Worm (Caenorhabditis elegans) whole organism, young adult: ENCODE data around the gene srg-38.

Source experiments
- B0019.2 ChIP-seq: fragments of 200-800 bp; sonication (Bioruptor generic); conservative IDR thresholded peaks from 2 replicates; pipeline ENCODE4 v1.3.6; 2022; ENCODE audit warnings: missing genetic modification reagents, missing genetic modification characterization, missing compliant biosample characterization
- C17E4.6 ChIP-seq: fragments of 200-800 bp; sonication (Bioruptor generic); IDR thresholded peaks from 2 replicates; pipeline ENCODE4 v1.3.6; 2022; ENCODE audit warnings: missing genetic modification reagents, missing genetic modification characterization, missing compliant biosample characterization
- F23B12.7 ChIP-seq: sonication (generic microtip); optimal IDR thresholded peaks from 2 replicates; lab custom pipeline; 2017; ENCODE audit warnings: missing genetic modification characterization, mild to moderate bottlenecking, missing compliant biosample characterization, antibody characterized with exemption, moderate library complexity; ENCODE audit not compliant: insufficient read depth
- F33H1.4 ChIP-seq: fragments of 200-800 bp; sonication (Bioruptor generic); IDR thresholded peaks from 2 replicates; pipeline ENCODE4 v1.3.6; 2022; ENCODE audit warnings: missing genetic modification reagents, missing genetic modification characterization, missing compliant biosample characterization
- F37B4.10 ChIP-seq: fragments of 200-800 bp; sonication (Bioruptor generic); IDR thresholded peaks from 2 replicates; pipeline ENCODE4 v1.3.6; 2022; ENCODE audit warnings: missing genetic modification characterization, missing compliant biosample characterization
- F39B2.1 ChIP-seq: fragments of 200-800 bp; sonication (Bioruptor generic); IDR thresholded peaks from 2 replicates; pipeline ENCODE4 v1.3.6; 2022; ENCODE audit warnings: missing genetic modification reagents, missing genetic modification characterization, missing compliant biosample characterization
- F49E8.2 ChIP-seq: sonication (generic microtip); optimal IDR thresholded peaks from 3 replicates; lab custom pipeline; 2017; ENCODE audit warnings: missing genetic modification characterization, mild to moderate bottlenecking, missing compliant biosample characterization, antibody characterized with exemption, moderate library complexity; ENCODE audit not compliant: insufficient read depth
- K11D2.4 ChIP-seq: fragments of 200-800 bp; sonication (Bioruptor generic); IDR thresholded peaks from 2 replicates; pipeline ENCODE4 v1.3.6; 2022; ENCODE audit warnings: missing genetic modification reagents, missing genetic modification characterization, missing compliant biosample characterization
- Y53G8AR.9 ChIP-seq: fragments of 200-800 bp; sonication (Bioruptor generic); conservative IDR thresholded peaks from 2 replicates; pipeline ENCODE4 v1.3.6; 2022; ENCODE audit warnings: missing genetic modification reagents, missing genetic modification characterization, missing compliant biosample characterization
- aptf-2 ChIP-seq: fragments of 200-800 bp; sonication (Bioruptor generic); conservative IDR thresholded peaks from 2 replicates; pipeline ENCODE4 v1.3.6; 2022; ENCODE audit warnings: missing genetic modification reagents, missing genetic modification characterization, missing compliant biosample characterization
- aptf-3 ChIP-seq: fragments of 200-800 bp; sonication (Bioruptor generic); IDR thresholded peaks from 2 replicates; pipeline ENCODE4 v1.3.6; 2022; ENCODE audit warnings: missing genetic modification characterization, missing compliant biosample characterization
- ceh-27 ChIP-seq: fragments of 200-800 bp; sonication (Bioruptor generic); optimal IDR thresholded peaks from 2 replicates; lab custom pipeline; 2018; ENCODE audit warnings: mild to moderate bottlenecking, missing genetic modification characterization, moderate library complexity, missing compliant biosample characterization
- ceh-58 ChIP-seq: fragments of 200-800 bp; sonication (Bioruptor generic); IDR thresholded peaks from 2 replicates; pipeline ENCODE4 v1.3.6; 2022; ENCODE audit warnings: missing genetic modification characterization, missing compliant biosample characterization
- dox-1 ChIP-seq: fragments of 200-800 bp; sonication (Bioruptor generic); IDR thresholded peaks from 2 replicates; pipeline ENCODE4 v1.3.6; 2022; ENCODE audit warnings: missing genetic modification reagents, missing genetic modification characterization, missing compliant biosample characterization
- dpl-1 ChIP-seq: fragments of 150-350 bp; optimal IDR thresholded peaks from 2 replicates; lab custom pipeline; 2014; ENCODE audit warnings: missing biosample characterization, missing genetic modification reagents, missing genetic modification characterization
- egl-44 ChIP-seq: fragments of 200-800 bp; sonication (Bioruptor generic); IDR thresholded peaks from 2 replicates; pipeline ENCODE4 v1.3.6; 2022; ENCODE audit warnings: missing genetic modification reagents, missing genetic modification characterization, missing compliant biosample characterization
- egrh-3 ChIP-seq: fragments of 200-800 bp; sonication (Bioruptor generic); IDR thresholded peaks from 2 replicates; pipeline ENCODE4 v1.3.6; 2022; ENCODE audit warnings: missing genetic modification reagents, missing genetic modification characterization, missing compliant biosample characterization
- him-1 ChIP-seq: sonication (generic microtip); optimal IDR thresholded peaks from 2 replicates; lab custom pipeline; 2016; ENCODE audit warnings: missing genotype, missing genetic modification reagents, missing genetic modification characterization, missing compliant biosample characterization
- hlh-26 ChIP-seq: fragments of 200-800 bp; sonication (Bioruptor generic); conservative IDR thresholded peaks from 2 replicates; pipeline ENCODE4 v1.3.6; 2022; ENCODE audit warnings: missing genetic modification reagents, missing genetic modification characterization, missing compliant biosample characterization
- hmg-20 ChIP-seq: fragments of 200-800 bp; sonication (Bioruptor generic); IDR thresholded peaks from 2 replicates; pipeline ENCODE4 v1.3.6; 2022; ENCODE audit warnings: missing genetic modification reagents, missing genetic modification characterization, missing compliant biosample characterization
- hrde-1 ChIP-seq: sonication (generic microtip); optimal IDR thresholded peaks from 2 replicates; lab custom pipeline; 2016; ENCODE audit warnings: missing genetic modification characterization, mild to moderate bottlenecking, missing compliant biosample characterization, moderate library complexity, missing genotype, missing genetic modification reagents, borderline replicate concordance
- let-607 ChIP-seq, 2 experiments: fragments of 200-800 bp in 1 of 2; sonication (Bioruptor generic) in 1 of 2; sonication (generic microtip) in 1 of 2; optimal IDR thresholded peaks; 2 replicates each; lab custom pipeline; 2016 to 2018; ENCODE audit warnings: mild to moderate bottlenecking in 2 of 2, missing compliant biosample characterization in 2 of 2, missing genetic modification characterization in 2 of 2, moderate library complexity in 2 of 2, missing genotype in 1 of 2
- lin-35 ChIP-seq, 3 experiments: fragments of 150-350 bp in 2 of 3; sonication (generic microtip) in 1 of 3; optimal IDR thresholded peaks; 2 replicates each; lab custom pipeline; 2014 to 2018; ENCODE audit warnings: missing biosample characterization in 3 of 3, missing genetic modification characterization in 3 of 3, missing genetic modification reagents in 3 of 3
- lin-40 ChIP-seq: sonication (generic microtip); optimal IDR thresholded peaks from 2 replicates; lab custom pipeline; 2016; ENCODE audit warnings: missing genetic modification characterization, mild to moderate bottlenecking, missing compliant biosample characterization, missing genotype, missing genetic modification reagents
- lir-1 ChIP-seq: fragments of 200-800 bp; sonication (Bioruptor generic); conservative IDR thresholded peaks from 2 replicates; pipeline ENCODE4 v1.3.6; 2022; ENCODE audit warnings: missing genetic modification reagents, missing genetic modification characterization, missing compliant biosample characterization
- lsl-1 ChIP-seq: fragments of 200-800 bp; sonication (Bioruptor generic); optimal IDR thresholded peaks from 2 replicates; lab custom pipeline; 2018; ENCODE audit warnings: mild to moderate bottlenecking, missing genetic modification characterization, moderate library complexity, missing compliant biosample characterization
- lsy-27 ChIP-seq: sonication (generic microtip); optimal IDR thresholded peaks from 2 replicates; lab custom pipeline; 2017; ENCODE audit warnings: missing genetic modification characterization, mild to moderate bottlenecking, missing compliant biosample characterization, antibody characterized with exemption, missing genotype, borderline replicate concordance; ENCODE audit not compliant: insufficient read depth
- mes-4 ChIP-seq: sonication (generic microtip); optimal IDR thresholded peaks from 2 replicates; lab custom pipeline; 2016; ENCODE audit warnings: missing genotype, missing genetic modification characterization, missing compliant biosample characterization
- nhr-179 ChIP-seq: sonication (generic microtip); optimal IDR thresholded peaks from 2 replicates; lab custom pipeline; 2016; ENCODE audit warnings: mild to moderate bottlenecking, missing genetic modification characterization, missing compliant biosample characterization
- nhr-80 ChIP-seq: sonication (generic microtip); optimal IDR thresholded peaks from 2 replicates; lab custom pipeline; 2016; ENCODE audit warnings: missing genetic modification characterization, missing compliant biosample characterization
- pbrm-1 ChIP-seq: fragments of 200-800 bp; sonication (Bioruptor generic); IDR thresholded peaks from 2 replicates; pipeline ENCODE4 v1.3.6; 2022; ENCODE audit warnings: missing genetic modification reagents, missing genetic modification characterization, missing compliant biosample characterization
- rcor-1 ChIP-seq: fragments of 200-800 bp; sonication (Bioruptor generic); IDR thresholded peaks from 2 replicates; pipeline ENCODE4 v1.3.6; 2022; ENCODE audit warnings: missing genetic modification reagents, missing genetic modification characterization, missing compliant biosample characterization
- sdz-38 ChIP-seq: sonication (generic microtip); optimal IDR thresholded peaks from 2 replicates; lab custom pipeline; 2016; ENCODE audit warnings: missing genotype, missing genetic modification characterization, missing compliant biosample characterization
- snpc-1.1 ChIP-seq: sonication (generic microtip); optimal IDR thresholded peaks from 2 replicates; lab custom pipeline; 2017; ENCODE audit warnings: missing genetic modification characterization, mild to moderate bottlenecking, missing compliant biosample characterization, antibody characterized with exemption, moderate library complexity, missing genotype, missing genetic modification reagents; ENCODE audit not compliant: insufficient read depth
- snpc-1.3 ChIP-seq: sonication (generic microtip); optimal IDR thresholded peaks from 2 replicates; lab custom pipeline; 2017; ENCODE audit warnings: missing genetic modification characterization, mild to moderate bottlenecking, missing compliant biosample characterization, antibody characterized with exemption, moderate library complexity, missing genotype, missing genetic modification reagents; ENCODE audit not compliant: insufficient read depth
- snpc-3.4 ChIP-seq: sonication (generic microtip); optimal IDR thresholded peaks from 2 replicates; lab custom pipeline; 2017; ENCODE audit warnings: missing genetic modification characterization, mild to moderate bottlenecking, missing compliant biosample characterization, antibody characterized with exemption, moderate library complexity, missing genotype, missing genetic modification reagents
- tbp1 ChIP-seq: fragments of 200-800 bp; sonication (Bioruptor generic); optimal IDR thresholded peaks from 2 replicates; lab custom pipeline; 2018; ENCODE audit warnings: mild to moderate bottlenecking, missing genetic modification characterization, missing compliant biosample characterization
- unc-130 ChIP-seq: sonication (generic microtip); optimal IDR thresholded peaks from 2 replicates; lab custom pipeline; 2016; ENCODE audit warnings: missing genetic modification reagents, missing genetic modification characterization, missing compliant biosample characterization
- unc-62 ChIP-seq: fragments of 150-350 bp; optimal IDR thresholded peaks from 2 replicates; lab custom pipeline; 2014; ENCODE audit warnings: missing biosample characterization, missing genetic modification reagents, missing genetic modification characterization
- xnd-1 ChIP-seq: sonication (generic microtip); optimal IDR thresholded peaks from 2 replicates; lab custom pipeline; 2016; ENCODE audit warnings: missing genotype, missing genetic modification reagents, missing genetic modification characterization, missing compliant biosample characterization
- ztf-22 ChIP-seq: fragments of 200-800 bp; sonication (Bioruptor generic); optimal IDR thresholded peaks from 2 replicates; lab custom pipeline; 2018; ENCODE audit warnings: mild to moderate bottlenecking, missing genetic modification characterization, moderate library complexity, missing compliant biosample characterization

srg-38 gene

DNA sequence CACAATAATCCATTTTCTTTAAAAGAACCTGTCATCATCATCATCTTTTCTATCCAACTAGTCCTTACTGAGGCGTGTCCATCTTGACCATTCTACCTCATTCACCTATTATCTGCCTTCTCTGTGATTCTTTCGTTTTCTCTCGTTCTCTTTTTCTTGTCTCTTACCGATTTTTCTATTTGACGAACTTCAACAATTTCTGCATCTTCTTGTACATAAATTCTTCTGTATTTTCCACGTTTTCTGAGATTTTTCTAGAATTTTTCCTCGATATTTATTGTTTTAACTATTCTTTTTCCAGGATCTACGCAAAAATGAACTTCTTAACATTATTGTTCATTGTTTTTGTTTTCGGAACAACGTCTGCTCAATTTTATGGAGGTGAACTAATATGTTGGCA lies 27.5 kb upstream of the srg-38 start, which contains the start of gene cnc-10:
cnc-10 (plus strand) TSS at position 301 of the 400 bp plus-strand sequence.
- TF ChIP-seq dox-1 (GFP tag; lab: Robert Waterston, UW), result no peak
- no peak for TF ChIP-seq F37B4.10 (GFP tag; lab: Robert Waterston, UW)
- TF ChIP-seq F49E8.2 (tag; lab: Kevin White, UChicago), result no peak
- TF ChIP-seq C17E4.6, result no peak
- TF ChIP-seq lir-1 (GFP tag; lab: Robert Waterston, UW), result no peak
- no peak for TF ChIP-seq dpl-1 (GFP tag; lab: Kevin White, UChicago)
- TF ChIP-seq unc-130 (GFP tag; lab: Kevin White, UChicago), result no peak
- no peak for TF ChIP-seq B0019.2
- no peak for TF ChIP-seq let-607 (tag; optimal IDR thresholded peaks at IDR 0.05; lab: Kevin White, UChicago)

DNA sequence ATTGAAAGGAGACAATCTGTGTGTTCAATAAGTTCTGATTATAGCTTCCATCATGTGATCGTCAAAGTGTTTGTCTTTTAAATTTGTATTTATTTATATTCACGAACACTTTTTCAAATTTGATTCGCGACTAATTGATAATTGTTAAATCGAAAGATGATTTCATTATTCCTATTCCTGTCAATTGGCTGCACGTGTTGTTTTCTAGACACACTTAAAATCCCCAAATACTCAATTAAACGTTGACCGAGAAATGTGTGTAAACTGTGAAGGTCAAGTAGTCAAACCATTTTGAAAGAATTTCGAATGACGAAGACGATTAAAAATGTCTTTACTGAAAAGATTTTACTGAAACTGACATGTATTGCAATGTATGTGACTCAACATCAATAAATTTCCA lies 25.5 kb upstream of the srg-38 start:
- no peak for TF ChIP-seq F23B12.7 (tag; lab: Kevin White, UChicago)

DNA sequence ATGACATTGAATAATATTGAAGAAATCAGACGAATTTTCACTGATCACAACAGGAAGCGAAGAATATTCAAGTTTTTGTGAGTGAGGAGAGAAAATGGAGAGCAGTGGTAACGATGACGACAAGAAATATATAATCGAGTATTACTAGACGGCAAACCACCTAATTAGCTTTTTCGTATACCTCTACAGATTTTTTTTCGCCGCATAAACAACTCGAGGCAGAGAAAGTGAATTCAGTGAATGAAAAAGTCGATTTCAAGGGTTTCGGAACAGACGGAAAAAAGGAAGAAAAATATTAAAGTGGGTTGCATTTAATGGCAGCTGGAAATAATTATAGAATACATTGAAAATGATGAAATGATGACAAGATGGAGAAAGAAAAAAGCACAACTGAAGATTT lies 22.1 kb upstream of the srg-38 start, which contains the start of gene gpa-1:
gpa-1 (minus strand) TSS at position 101 of the 400 bp plus-strand sequence.
- TF ChIP-seq egl-44 (GFP tag; lab: Robert Waterston, UW) (no peak), nhr-179 (tag; lab: Kevin White, UChicago) (no peak), hlh-26 (GFP tag; lab: Robert Waterston, UW) (no peak), K11D2.4 (GFP tag; lab: Robert Waterston, UW) (no peak), aptf-3 (GFP tag; lab: Robert Waterston, UW) (no peak), ceh-58 (no peak), lin-35 (GFP tag; optimal IDR thresholded peaks at IDR 0.05; lab: Kevin White, UChicago) (no peak), F39B2.1 (GFP tag; lab: Robert Waterston, UW) (no peak), dox-1 (GFP tag; lab: Robert Waterston, UW) (no peak), aptf-2 (GFP tag; lab: Robert Waterston, UW) (no peak), mes-4 (tag; lab: Kevin White, UChicago) (no peak), snpc-3.4 (tag; lab: Kevin White, UChicago) (no peak), sdz-38 (tag; lab: Kevin White, UChicago) (no peak), ztf-22 (GFP tag; lab: Kevin White, UChicago) (no peak), unc-62 (no peak), ceh-27 (GFP tag; lab: Kevin White, UChicago) (no peak), hrde-1 (no peak)

DNA sequence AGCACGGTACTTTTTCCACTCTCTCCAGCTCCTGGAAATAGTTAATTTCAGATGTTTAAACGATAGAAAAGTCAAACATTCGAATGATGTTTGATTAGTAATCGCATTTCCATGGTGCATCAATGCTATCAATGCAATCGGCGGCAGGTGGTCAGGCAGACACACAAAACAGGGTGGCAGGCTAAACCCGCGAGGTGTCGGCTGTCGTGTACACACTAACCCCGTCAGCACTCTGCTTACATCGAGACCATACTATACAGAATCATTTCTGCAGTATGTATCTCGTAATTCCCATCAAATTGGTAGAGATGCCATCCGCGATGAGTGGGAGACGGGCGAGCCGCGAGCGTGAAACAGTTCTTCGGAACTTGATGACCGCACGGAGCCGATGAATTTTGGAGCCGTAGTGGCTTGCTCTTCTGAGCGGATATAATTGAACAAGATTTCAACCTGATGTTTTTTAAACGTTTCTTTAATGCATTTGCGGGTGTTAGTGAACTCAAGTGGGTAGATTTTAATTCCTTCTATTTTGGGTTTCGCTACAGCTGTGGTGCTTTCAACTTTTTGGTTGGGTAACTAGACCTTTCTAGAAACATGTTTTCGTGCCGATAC lies 21.3 kb upstream of the srg-38 start:
- TF ChIP-seq aptf-2 (GFP tag; lab: Robert Waterston, UW) (peak; percentile 43; the same call in 1 of the 2 replicates), egrh-3 (0 out of 2 replicates have a peak, but pooled peaks have one; percentile 6), snpc-1.1 (tag; lab: Kevin White, UChicago) (peak; percentile 95), pbrm-1 (peak; percentile 98), hrde-1 (peak; percentile 17), F49E8.2 (tag; lab: Kevin White, UChicago) (peak; percentile 89), lsy-27 (tag; lab: Kevin White, UChicago) (peak; percentile 87), lin-40 (tag; lab: Kevin White, UChicago) (peak; percentile 8), F33H1.4 (GFP tag; lab: Robert Waterston, UW) (peak; percentile 30; the same call in 1 of the 2 replicates), lsl-1 (peak; percentile 67), nhr-80 (peak; percentile 63), him-1 (tag; lab: Kevin White, UChicago) (peak; percentile 85), Y53G8AR.9 (GFP tag; lab: Robert Waterston, UW) (peak; percentile 76; the same call in 1 of the 2 replicates), tbp1 (peak; percentile 79), xnd-1 (peak; percentile 10), hmg-20 (peak; percentile 59), snpc-1.3 (tag; lab: Kevin White, UChicago) (peak; percentile 94), rcor-1 (peak; percentile 92)
